Fruit fly (Drosophila melanogaster): ENCODE results near the gene CG17283.
A peak's percentile ranks its signal among the peaks of the same experiment; 100 is the strongest.

Gene CG17283

DNA sequence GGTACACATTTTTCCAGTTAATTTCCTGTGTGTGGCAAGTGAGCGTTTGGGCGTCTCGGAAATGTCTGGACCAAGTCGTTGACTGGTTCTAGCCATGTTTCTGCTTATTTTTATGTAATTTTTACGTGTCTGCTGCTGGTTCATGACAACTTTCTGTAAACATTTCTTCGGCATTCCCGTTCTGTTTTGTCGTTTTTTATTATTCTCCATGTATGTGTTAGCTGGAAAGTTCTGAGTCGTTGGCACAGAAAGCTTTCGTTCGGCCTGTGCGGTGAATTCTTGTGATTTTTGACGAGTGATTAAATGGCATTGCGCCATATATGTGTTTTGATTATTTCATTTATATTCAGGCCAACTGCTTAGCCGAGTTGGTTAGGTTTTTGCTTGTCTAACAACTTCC lies 18.6 kb downstream of the CG17283 start:
- TF ChIP-seq CG31627 (GFP tag; optimal IDR thresholded peaks at IDR 0.05) (no peak), Blimp-1 (GFP tag; optimal IDR thresholded peaks at IDR 0.05) (no peak), CG6163 (GFP tag; IDR thresholded peaks at IDR 0.05) (no peak), Eip93F (GFP tag; optimal IDR thresholded peaks at IDR 0.05) (no peak), eg (GFP tag; IDR thresholded peaks at IDR 0.05) (no peak), CG6808 (GFP tag; optimal IDR thresholded peaks at IDR 0.05) (no peak), dsx (GFP tag; optimal IDR thresholded peaks at IDR 0.05; ENCODE audit: poor library complexity, severe bottlenecking) (no peak), CG6792 (GFP tag; optimal IDR thresholded peaks at IDR 0.05) (no peak), CG9139 (GFP tag; optimal IDR thresholded peaks at IDR 0.05) (no peak), Gug (GFP tag; IDR thresholded peaks at IDR 0.05) (no peak), CG8119 (GFP tag; IDR thresholded peaks at IDR 0.05) (no peak), spab (GFP tag; optimal IDR thresholded peaks at IDR 0.05) (no peak), acj6 (GFP tag; optimal IDR thresholded peaks at IDR 0.05) (no peak), CG1621 (tag; optimal IDR thresholded peaks at IDR 0.05) (no peak), fd59A (GFP tag; optimal IDR thresholded peaks at IDR 0.05) (no peak), CG11902 (GFP tag; optimal IDR thresholded peaks at IDR 0.05) (no peak), Lpt (GFP tag; optimal IDR thresholded peaks at IDR 0.05) (no peak)

- TF ChIP-seq Sox14 (GFP tag; optimal IDR thresholded peaks at IDR 0.05) (no peak), Hr39 (GFP tag; optimal IDR thresholded peaks at IDR 0.05) (no peak), net (GFP tag; optimal IDR thresholded peaks at IDR 0.05) (peak; percentile 23), salr (GFP tag; optimal IDR thresholded peaks at IDR 0.05) (no peak), CG6276 (GFP tag; optimal IDR thresholded peaks at IDR 0.05) (peak; percentile 53), Blimp-1 (GFP tag; optimal IDR thresholded peaks at IDR 0.05) (no peak), CG32006 (GFP tag; optimal IDR thresholded peaks at IDR 0.05) (peak; percentile 73), CG6792 (GFP tag; optimal IDR thresholded peaks at IDR 0.05) (no peak), dsx (GFP tag; optimal IDR thresholded peaks at IDR 0.05; ENCODE audit: poor library complexity, severe bottlenecking) (no peak), CG8119 (GFP tag; IDR thresholded peaks at IDR 0.05) (peak; percentile 55; the same call in 2 of the 3 replicates), Hr4 (GFP tag; optimal IDR thresholded peaks at IDR 0.05) (peak; percentile 75), eg (GFP tag; IDR thresholded peaks at IDR 0.05) (peak; percentile 66), CG11294 (GFP tag; IDR thresholded peaks at IDR 0.05) (peak; percentile 30; the same call in 1 of the 2 replicates), dac (GFP tag; optimal IDR thresholded peaks at IDR 0.05) (peak; percentile 35), Ets96B (tag; optimal IDR thresholded peaks at IDR 0.05) (no peak), CG11902 (GFP tag; optimal IDR thresholded peaks at IDR 0.05) (no peak), svp (GFP tag) (no peak), Sox102F (GFP tag; optimal IDR thresholded peaks at IDR 0.05) (no peak), CG6163 (GFP tag; IDR thresholded peaks at IDR 0.05) (0 out of 3 replicates have a peak, but pooled peaks have one; percentile 41), CG15336 (GFP tag; IDR thresholded peaks at IDR 0.05) (peak; percentile 69), acj6 (GFP tag; optimal IDR thresholded peaks at IDR 0.05) (no peak), CG6854 (GFP tag; optimal IDR thresholded peaks at IDR 0.05) (no peak), CG1621 (tag; optimal IDR thresholded peaks at IDR 0.05) (no peak), CG11762 (GFP tag; optimal IDR thresholded peaks at IDR 0.05; ENCODE audit: insufficient read depth) (no peak), Eip78C (GFP tag) (no peak), Hr38 (GFP tag; optimal IDR thresholded peaks at IDR 0.05) (no peak), CG4318 (GFP tag; optimal IDR thresholded peaks at IDR 0.05) (peak; percentile 27), CG16779 (tag; optimal IDR thresholded peaks at IDR 0.05) (no peak), CG8319 (GFP tag; optimal IDR thresholded peaks at IDR 0.05) (no peak), pdm3 (GFP tag; optimal IDR thresholded peaks at IDR 0.05) (peak; percentile 42), achi (GFP tag; optimal IDR thresholded peaks at IDR 0.05) (peak; percentile 19), Lpt (GFP tag; optimal IDR thresholded peaks at IDR 0.05) (peak; percentile 17), CG3919 (GFP tag; optimal IDR thresholded peaks at IDR 0.05) (peak; percentile 8), fd59A (GFP tag; optimal IDR thresholded peaks at IDR 0.05) (no peak), Eip75B (GFP tag; optimal IDR thresholded peaks at IDR 0.05) (no peak), OdsH (GFP tag; optimal IDR thresholded peaks at IDR 0.05) (peak; percentile 37), Gug (GFP tag; IDR thresholded peaks at IDR 0.05) (peak; percentile 40; the same call in 1 of the 2 replicates)
These were observed 22.8 kb downstream of the CG17283 start for dm6 chr3R:17430481-17430880.

Measured in whole organism, prepupa.